Fruit fly (Drosophila melanogaster): Measurements from ENCODE around the gene Wnt4.

The Wnt4 gene

DNA sequence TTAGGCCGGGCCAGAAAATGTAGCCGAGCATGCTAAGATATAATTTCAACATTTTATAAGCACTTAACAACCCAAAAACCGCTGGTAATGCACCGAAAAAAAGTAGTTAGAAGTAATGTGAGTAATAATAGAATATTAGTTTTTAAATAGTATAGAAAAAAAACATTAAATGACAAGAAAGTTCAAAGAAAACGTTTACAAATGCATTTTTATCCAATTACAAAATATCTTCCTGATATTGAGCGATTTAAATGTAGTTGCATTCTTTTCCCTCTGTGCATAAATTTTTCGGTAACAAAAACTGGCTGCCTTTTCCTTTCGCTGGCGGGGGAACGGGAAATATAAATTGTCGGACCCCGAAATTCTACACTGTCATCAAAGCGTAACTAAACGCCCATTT lies 25.8 kb upstream of the Wnt4 start (continued):
- TF ChIP-seq run (tag; optimal IDR thresholded peaks at IDR 0.05) = no peak
- no peak for TF ChIP-seq sisA (GFP tag; IDR thresholded peaks at IDR 0.05)
- no peak for TF ChIP-seq CG17359 (tag; optimal IDR thresholded peaks at IDR 0.05)
- no peak for TF ChIP-seq CG8478 (optimal IDR thresholded peaks at IDR 0.05)
- TF ChIP-seq CG11560 (tag; IDR thresholded peaks at IDR 0.05) = no peak
- no peak for TF ChIP-seq cato (GFP tag; optimal IDR thresholded peaks at IDR 0.05; ENCODE audit: borderline replicate concordance)
- no peak for TF ChIP-seq Deaf1 (tag; optimal IDR thresholded peaks at IDR 0.05)
- no peak for TF ChIP-seq NK7.1 (GFP tag; optimal IDR thresholded peaks at IDR 0.05)
- no peak for TF ChIP-seq pita (GFP tag; optimal IDR thresholded peaks at IDR 0.05)
- no peak for TF ChIP-seq stc (GFP tag; IDR thresholded peaks at IDR 0.05)
- no peak for TF ChIP-seq fd102C (GFP tag; optimal IDR thresholded peaks at IDR 0.05)
- TF ChIP-seq chn (GFP tag; optimal IDR thresholded peaks at IDR 0.05) = no peak
- TF ChIP-seq pfk (GFP tag; optimal IDR thresholded peaks at IDR 0.05) = no peak
- no peak for TF ChIP-seq gce (GFP tag; IDR thresholded peaks at IDR 0.05)
- TF ChIP-seq chinmo (GFP tag; IDR thresholded peaks at IDR 0.05; ENCODE audit: partially characterized antibody) = no peak
- TF ChIP-seq pnt (GFP tag; optimal IDR thresholded peaks at IDR 0.05) = no peak
- no peak for TF ChIP-seq CG12104 (GFP tag; optimal IDR thresholded peaks at IDR 0.05)
- TF ChIP-seq NC2α (GFP tag; optimal IDR thresholded peaks at IDR 0.05) = no peak
- peak; percentile 38 for TF ChIP-seq Blimp-1 (GFP tag; optimal IDR thresholded peaks at IDR 0.05)
- peak; percentile 26; the same call in 1 of the 3 replicates for TF ChIP-seq zfh1 (GFP tag; IDR thresholded peaks at IDR 0.05)
- TF ChIP-seq croc (GFP tag; conservative IDR thresholded peaks at IDR 0.05) = no peak
- TF ChIP-seq CG10147 (GFP tag; optimal IDR thresholded peaks at IDR 0.05) = no peak
- TF ChIP-seq jing (GFP tag; optimal IDR thresholded peaks at IDR 0.05) = no peak
- no peak for TF ChIP-seq CG8765 (GFP tag; IDR thresholded peaks at IDR 0.05)
- TF ChIP-seq dmrt99B (tag; optimal IDR thresholded peaks at IDR 0.05) = no peak
- no peak for TF ChIP-seq stwl (tag; optimal IDR thresholded peaks at IDR 0.05)
- no peak for TF ChIP-seq ase (GFP tag; IDR thresholded peaks at IDR 0.05)
- peak; percentile 34 for TF ChIP-seq CG11504 (tag; optimal IDR thresholded peaks at IDR 0.05)
- no peak for TF ChIP-seq Fer3 (tag; optimal IDR thresholded peaks at IDR 0.05)
- TF ChIP-seq dimm (GFP tag; IDR thresholded peaks at IDR 0.05) = no peak
- no peak for TF ChIP-seq usp (GFP tag; optimal IDR thresholded peaks at IDR 0.05)
- no peak for TF ChIP-seq CG4424 (GFP tag; optimal IDR thresholded peaks at IDR 0.05)
- TF ChIP-seq mam (GFP tag; optimal IDR thresholded peaks at IDR 0.05) = no peak
- TF ChIP-seq B-H1 (GFP tag; IDR thresholded peaks at IDR 0.05) = no peak
- no peak for TF ChIP-seq gsb (GFP tag; IDR thresholded peaks at IDR 0.05)
- TF ChIP-seq zf30C (GFP tag; optimal IDR thresholded peaks at IDR 0.05) = peak; percentile 42
- TF ChIP-seq CG16779 (GFP tag; IDR thresholded peaks at IDR 0.05) = no peak
- TF ChIP-seq gem (tag; optimal IDR thresholded peaks at IDR 0.05) = peak; percentile 56
- TF ChIP-seq ems (GFP tag; optimal IDR thresholded peaks at IDR 0.05) = no peak
- no peak for TF ChIP-seq lab (GFP tag; optimal IDR thresholded peaks at IDR 0.05)
- peak; percentile 31 for TF ChIP-seq CG17829 (tag; optimal IDR thresholded peaks at IDR 0.05)
- no peak for TF ChIP-seq hth (optimal IDR thresholded peaks at IDR 0.05)
- TF ChIP-seq nau (GFP tag; optimal IDR thresholded peaks at IDR 0.05) = no peak
- TF ChIP-seq CG9932 (GFP tag; IDR thresholded peaks at IDR 0.05) = no peak
- peak; percentile 17 for TF ChIP-seq D19A (tag; optimal IDR thresholded peaks at IDR 0.05)
- TF ChIP-seq Sox102F (GFP tag; optimal IDR thresholded peaks at IDR 0.05) = peak; percentile 4
- no peak for TF ChIP-seq Fer1 (GFP tag; optimal IDR thresholded peaks at IDR 0.05)
- TF ChIP-seq Stat92E (GFP tag; optimal IDR thresholded peaks at IDR 0.05) = no peak
- TF ChIP-seq Bgb (GFP tag; IDR thresholded peaks at IDR 0.05; ENCODE audit: partially characterized antibody) = no peak
- TF ChIP-seq Pdp1 (GFP tag; optimal IDR thresholded peaks at IDR 0.05) = no peak
- 0 out of 3 replicates have a peak, but pooled peaks have one; percentile 4 for TF ChIP-seq otp (GFP tag; IDR thresholded peaks at IDR 0.05)
- no peak for TF ChIP-seq oc (tag; optimal IDR thresholded peaks at IDR 0.05)

Data from whole organism, embryonic.